Worm (Caenorhabditis elegans) whole organism, L1 larva: ENCODE measurements around the gene M163.5.

Source experiments
- ceh-8 ChIP-seq: fragments of 200-800 bp; sonication (Bioruptor generic); optimal IDR thresholded peaks from 2 replicates; lab custom pipeline; 2018; ENCODE audit warnings: mild to moderate bottlenecking, missing genetic modification characterization, moderate library complexity, missing compliant biosample characterization
- ceh-88 ChIP-seq: fragments of 200-800 bp; sonication (Bioruptor generic); IDR thresholded peaks from 2 replicates; pipeline ENCODE4 v1.3.6; 2022; ENCODE audit warnings: missing genetic modification characterization, missing compliant biosample characterization
- elt-3 ChIP-seq, 6 experiments: fragments of 150-350 bp in 1 of 6; sonication (generic microtip); optimal IDR thresholded peaks; 2 replicates each; lab custom pipeline; 2017 to 2018; ENCODE audit warnings: missing biosample characterization in 6 of 6, missing genetic modification characterization in 6 of 6, inconsistent platforms in 1 of 6
- fkh-8 ChIP-seq: sonication (generic microtip); optimal IDR thresholded peaks from 2 replicates; lab custom pipeline; 2016; ENCODE audit warnings: mild to moderate bottlenecking, missing genetic modification characterization, missing compliant biosample characterization
- hlh-17 ChIP-seq: fragments of 200-800 bp; sonication (Bioruptor generic); optimal IDR thresholded peaks from 2 replicates; lab custom pipeline; 2018; ENCODE audit warnings: missing genetic modification characterization, mild to moderate bottlenecking, missing compliant biosample characterization, moderate library complexity, borderline replicate concordance
- isw-1 ChIP-seq: fragments of 200-800 bp; sonication (Bioruptor generic); IDR thresholded peaks from 2 replicates; pipeline ENCODE4 v1.3.6; 2022; ENCODE audit warnings: missing genetic modification characterization, missing compliant biosample characterization
- lin-13 ChIP-seq: fragments of 150-350 bp; optimal IDR thresholded peaks from 2 replicates; lab custom pipeline; 2014; ENCODE audit warnings: missing biosample characterization, missing genetic modification reagents, missing genetic modification characterization
- mdl-1 ChIP-seq, 2 experiments: fragments of 150-350 bp; optimal IDR thresholded peaks; 2 replicates each; lab custom pipeline; 2014 to 2017; ENCODE audit warnings: missing biosample characterization in 2 of 2, missing genetic modification characterization in 2 of 2, inconsistent platforms in 1 of 2
- nhr-76 ChIP-seq: sonication (generic microtip); optimal IDR thresholded peaks from 2 replicates; lab custom pipeline; 2017; ENCODE audit warnings: missing biosample characterization, missing genetic modification characterization
- pqm-1 ChIP-seq: sonication (generic microtip); optimal IDR thresholded peaks from 3 replicates; lab custom pipeline; 2017; ENCODE audit warnings: missing biosample characterization, missing genetic modification characterization
- sox-4 ChIP-seq: sonication (generic microtip); optimal IDR thresholded peaks from 2 replicates; lab custom pipeline; 2016; ENCODE audit warnings: missing genetic modification characterization, missing compliant biosample characterization
- unc-62 ChIP-seq: fragments of 150-350 bp; optimal IDR thresholded peaks from 2 replicates; lab custom pipeline; 2014; ENCODE audit warnings: missing biosample characterization, missing genetic modification reagents, missing genetic modification characterization
- ztf-11 ChIP-seq, 2 experiments: sonication (generic microtip); optimal IDR thresholded peaks; 2 replicates each; lab custom pipeline; 2016 to 2017; ENCODE audit warnings: missing genetic modification characterization in 2 of 2, missing biosample characterization in 1 of 2, missing compliant biosample characterization in 1 of 2
- ztf-4 ChIP-seq: fragments of 150-350 bp; optimal IDR thresholded peaks from 2 replicates; lab custom pipeline; 2014; ENCODE audit warnings: missing biosample characterization, missing genetic modification characterization

DNA sequence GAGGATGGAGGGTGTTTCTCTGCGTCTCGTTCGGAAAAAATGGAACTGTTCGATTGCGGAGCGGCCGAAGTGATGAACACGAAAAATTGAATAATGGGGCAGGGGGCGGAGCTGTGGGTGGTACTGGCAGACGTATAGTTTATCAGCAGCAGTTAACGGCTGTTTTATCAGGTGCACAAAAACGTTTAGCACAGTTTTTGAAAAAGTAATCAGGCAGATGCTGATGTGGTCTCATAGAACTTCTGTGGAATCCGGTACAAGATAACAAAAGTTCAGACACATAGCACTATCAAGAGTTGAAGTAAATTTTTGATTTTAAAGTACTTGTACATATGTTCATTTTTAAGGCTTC, 30.7 kb downstream of the M163.5 start:
- TF ChIP-seq pqm-1, result no peak
- TF ChIP-seq hlh-17 (GFP tag; lab: Kevin White, UChicago), result no peak
- TF ChIP-seq ceh-88 (GFP tag; lab: Robert Waterston, UW), result no peak
- no peak for TF ChIP-seq nhr-76 (tag; lab: Kevin White, UChicago)
- TF ChIP-seq unc-62 (GFP tag; lab: Kevin White, UChicago), result no peak
- no peak for TF ChIP-seq mdl-1 (tag; optimal IDR thresholded peaks at IDR 0.05; lab: Kevin White, UChicago)
- no peak for TF ChIP-seq elt-3 (tag; optimal IDR thresholded peaks at IDR 0.05; lab: Kevin White, UChicago)
- TF ChIP-seq fkh-8, result no peak
- no peak for TF ChIP-seq lin-13
- no peak for TF ChIP-seq ceh-8 (GFP tag; lab: Kevin White, UChicago)
- no peak for TF ChIP-seq sox-4 (tag; lab: Kevin White, UChicago)
- no peak for TF ChIP-seq ztf-4 (tag; lab: Kevin White, UChicago)
- no peak for TF ChIP-seq isw-1 (GFP tag; lab: Robert Waterston, UW)
- no peak for TF ChIP-seq ztf-11 (tag; optimal IDR thresholded peaks at IDR 0.05; lab: Kevin White, UChicago)
